Fruit fly (Drosophila melanogaster) whole organism, wandering third instar larva: ENCODE results near the gene CG43896.

ENCODE experiments used
- Abd-B ChIP-seq: fragments of >200 bp; optimal IDR thresholded peaks from 2 replicates; lab custom pipeline; 2017; ENCODE audit warnings: missing biosample characterization, missing genetic modification characterization
- CG32264 ChIP-seq: fragments of 200-800 bp; sonication (Bioruptor generic); optimal IDR thresholded peaks from 2 replicates; lab custom pipeline; 2016; ENCODE audit warnings: missing biosample characterization, missing genetic modification characterization
- GATAd ChIP-seq: sonication (Bioruptor generic); optimal IDR thresholded peaks from 2 replicates; lab custom pipeline; 2016; ENCODE audit warnings: missing biosample characterization, missing genetic modification characterization
- HLH106 ChIP-seq: fragments of 200-800 bp; optimal IDR thresholded peaks from 3 replicates; lab custom pipeline; 2019; ENCODE audit warnings: missing biosample characterization, mild to moderate bottlenecking, missing genetic modification characterization, moderate library complexity
- Hr78 ChIP-seq: fragments of >200 bp; optimal IDR thresholded peaks from 2 replicates; lab custom pipeline; 2017; ENCODE audit warnings: missing biosample characterization, missing genetic modification characterization
- Jra ChIP-seq: sonication (Bioruptor generic); optimal IDR thresholded peaks from 2 replicates; lab custom pipeline; 2016; ENCODE audit warnings: missing biosample characterization, missing genetic modification characterization
- Mio ChIP-seq: sonication (Bioruptor generic); optimal IDR thresholded peaks from 2 replicates; lab custom pipeline; 2016; ENCODE audit warnings: missing biosample characterization, missing genetic modification characterization
- Myc ChIP-seq: fragments of >200 bp; optimal IDR thresholded peaks from 2 replicates; lab custom pipeline; 2017
- OdsH ChIP-seq: fragments of 200-800 bp; sonication (Bioruptor generic); optimal IDR thresholded peaks from 2 replicates; lab custom pipeline; 2016; ENCODE audit warnings: missing biosample characterization, mild to moderate bottlenecking, missing genetic modification characterization
- Rel ChIP-seq, 2 experiments: fragments of 200-800 bp; sonication (Bioruptor generic) in 1 of 2; optimal IDR thresholded peaks; 2 replicates in 1 of 2; 3 replicates in 1 of 2; lab custom pipeline; 2016 to 2019; ENCODE audit warnings: mild to moderate bottlenecking in 2 of 2, missing biosample characterization in 2 of 2, missing genetic modification characterization in 2 of 2, moderate library complexity in 1 of 2
- Sp1 ChIP-seq: fragments of 200-800 bp; sonication (Bioruptor generic); optimal IDR thresholded peaks from 3 replicates; lab custom pipeline; 2019; ENCODE audit warnings: missing biosample characterization, mild to moderate bottlenecking, missing genetic modification characterization, moderate library complexity
- Vsx2 ChIP-seq: fragments of 200-300, 225-300 bp; sonication (Bioruptor generic); optimal IDR thresholded peaks from 2 replicates; lab custom pipeline; 2018; ENCODE audit warnings: missing biosample characterization, missing genetic modification characterization; ENCODE audit not compliant: partially characterized antibody
- dl ChIP-seq, 2 experiments: fragments of 175-275, 200-275 bp in 1 of 2; fragments of 200-275 bp in 1 of 2; sonication (Bioruptor generic); optimal IDR thresholded peaks; lab custom pipeline; 2018; ENCODE audit warnings: mild to moderate bottlenecking in 2 of 2, missing biosample characterization in 2 of 2, missing genetic modification characterization in 2 of 2, moderate library complexity in 2 of 2; ENCODE audit not compliant: partially characterized antibody in 2 of 2, insufficient read depth in 1 of 2
- dmrt93B ChIP-seq: fragments of 200-800 bp; sonication (Bioruptor generic); optimal IDR thresholded peaks from 2 replicates; lab custom pipeline; 2018; ENCODE audit warnings: missing biosample characterization, mild to moderate bottlenecking, missing genetic modification characterization
- ey ChIP-seq: fragments of 200-800 bp; sonication (Bioruptor generic); optimal IDR thresholded peaks from 2 replicates; lab custom pipeline; 2016; ENCODE audit warnings: missing biosample characterization, missing genetic modification characterization
- foxo ChIP-seq, 2 experiments: fragments of 200-800 bp; sonication (Bioruptor generic); optimal IDR thresholded peaks; 2 replicates in 1 of 2; 3 replicates in 1 of 2; lab custom pipeline; 2016 to 2017; ENCODE audit warnings: missing biosample characterization in 2 of 2, missing genetic modification characterization in 2 of 2
- fru ChIP-seq: fragments of 200-800 bp; sonication (Bioruptor generic); optimal IDR thresholded peaks from 3 replicates; lab custom pipeline; 2016; ENCODE audit warnings: missing biosample characterization, mild to moderate bottlenecking, missing genetic modification characterization
- h ChIP-seq: fragments of 200-800 bp; sonication (Bioruptor generic); optimal IDR thresholded peaks from 3 replicates; lab custom pipeline; 2016; ENCODE audit warnings: missing biosample characterization, mild to moderate bottlenecking, missing genetic modification characterization
- lola ChIP-seq: fragments of >200 bp; optimal IDR thresholded peaks from 2 replicates; lab custom pipeline; 2017; ENCODE audit warnings: missing biosample characterization, missing genetic modification characterization
- pan ChIP-seq: fragments of >200 bp; optimal IDR thresholded peaks from 2 replicates; lab custom pipeline; 2017
- psq ChIP-seq: fragments of 200-800 bp; sonication (Bioruptor generic); optimal IDR thresholded peaks from 3 replicates; lab custom pipeline; 2017; ENCODE audit warnings: missing biosample characterization, mild to moderate bottlenecking, missing genetic modification characterization, moderate library complexity
- sage ChIP-seq: fragments of 200-800 bp; sonication (Bioruptor generic); optimal IDR thresholded peaks from 2 replicates; lab custom pipeline; 2016; ENCODE audit warnings: missing biosample characterization, mild to moderate bottlenecking, missing genetic modification characterization
- woc ChIP-seq: sonication (Bioruptor generic); optimal IDR thresholded peaks from 2 replicates; lab custom pipeline; 2016; ENCODE audit warnings: missing biosample characterization, mild to moderate bottlenecking, missing genetic modification characterization

The CG43896 gene

DNA sequence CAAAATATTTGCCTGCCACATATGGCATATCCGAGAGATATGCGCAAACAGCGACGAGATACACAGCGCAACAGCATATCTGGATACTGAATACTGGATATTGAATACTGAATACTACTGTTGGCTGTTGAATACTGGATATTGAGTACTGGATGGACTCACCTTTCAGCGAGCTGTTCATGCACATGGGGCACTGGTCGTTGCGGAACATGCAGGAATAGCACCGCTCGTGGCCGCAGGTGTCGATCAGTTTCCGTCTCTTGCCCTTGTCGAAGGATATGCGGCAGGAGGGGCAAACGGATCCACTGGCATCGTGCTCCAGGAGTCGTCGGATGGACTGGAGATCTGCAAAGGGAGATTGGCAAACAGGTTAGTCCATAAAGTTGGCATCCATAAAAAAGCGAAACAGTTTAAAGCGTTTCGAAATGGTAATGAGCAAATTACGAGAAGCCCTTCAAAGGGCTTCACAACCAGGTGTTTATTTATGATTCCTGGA is 52.7 kb downstream of the CG43896 start:
- no peak for TF ChIP-seq dmrt93B (GFP tag; lab: Kevin White, UChicago)
- no peak for TF ChIP-seq Abd-B (GFP tag; lab: Kevin White, UChicago)
- no peak for TF ChIP-seq psq
- TF ChIP-seq Sp1 (GFP tag; lab: Kevin White, UChicago): no peak
- TF ChIP-seq dl (GFP tag; optimal IDR thresholded peaks at IDR 0.05; lab: Kevin White, UChicago; ENCODE audit: insufficient read depth in 1 of 2, partially characterized antibody in 2 of 2): no peak
- TF ChIP-seq Hr78 (GFP tag; lab: Kevin White, UChicago): no peak
- TF ChIP-seq GATAd (GFP tag; lab: Kevin White, UChicago): no peak
- TF ChIP-seq sage (GFP tag; lab: Kevin White, UChicago): no peak
- TF ChIP-seq ey (GFP tag; lab: Kevin White, UChicago): no peak

DNA sequence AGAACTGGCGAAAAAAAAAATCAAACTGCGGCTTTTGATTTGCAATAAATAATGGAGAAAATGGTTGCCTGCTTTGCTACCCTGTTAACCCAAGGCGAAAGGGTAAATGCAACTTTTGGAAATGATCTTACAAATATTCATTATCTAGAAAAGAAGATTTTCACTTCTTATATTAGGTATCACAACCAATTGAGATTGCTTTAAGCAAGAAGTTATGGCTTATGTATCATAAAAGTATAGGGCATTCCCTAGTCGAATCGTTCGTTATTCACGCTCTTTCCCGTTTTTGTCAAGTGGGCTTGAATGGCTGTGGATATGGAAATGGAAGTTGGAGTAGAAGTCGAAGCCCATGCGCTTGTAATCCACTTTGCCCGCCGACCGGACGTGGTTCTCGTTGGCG is 54.6 kb downstream of the CG43896 start:
- TF ChIP-seq fru (GFP tag; lab: Kevin White, UChicago) (peak; percentile 15), Mio (GFP tag; lab: Kevin White, UChicago) (no peak), Hr78 (GFP tag; lab: Kevin White, UChicago) (no peak), HLH106 (tag; lab: Kevin White, UChicago) (peak; percentile 16), woc (GFP tag; lab: Kevin White, UChicago) (peak; percentile 49), Rel (GFP tag; optimal IDR thresholded peaks at IDR 0.05; lab: Kevin White, UChicago) (no peak), Rel (tag; optimal IDR thresholded peaks at IDR 0.05; lab: Kevin White, UChicago) (no peak), h (GFP tag; lab: Kevin White, UChicago) (peak; percentile 59), ey (GFP tag; lab: Kevin White, UChicago) (peak; percentile 28), dmrt93B (GFP tag; lab: Kevin White, UChicago) (peak; percentile 7), lola (GFP tag; lab: Kevin White, UChicago) (no peak), pan (lab: Kevin White, UChicago) (peak; percentile 13), OdsH (GFP tag; lab: Kevin White, UChicago) (peak; percentile 29), Vsx2 (GFP tag; lab: Kevin White, UChicago) (no peak)

DNA sequence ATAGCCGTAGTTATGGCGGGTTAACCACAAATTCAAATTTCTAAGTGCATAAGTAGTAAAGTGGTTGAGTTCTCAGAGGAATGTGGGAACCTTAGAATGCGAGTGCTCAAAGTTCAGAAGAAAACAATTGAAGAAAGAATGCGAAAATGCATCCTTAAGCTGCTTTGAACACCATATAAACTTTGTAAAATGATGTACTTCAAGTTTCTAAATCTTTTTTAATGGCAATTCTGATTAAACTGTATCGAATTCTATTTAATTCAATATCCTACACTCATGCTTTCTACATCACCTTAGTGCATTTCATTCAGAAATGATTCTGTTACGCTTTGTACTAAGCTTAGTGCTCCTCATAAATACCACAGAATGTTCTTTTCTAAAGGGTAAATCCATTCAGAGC is 56.3 kb downstream of the CG43896 start, which contains the start of gene CG43993:
Gene CG43993 (plus strand): TSS at position 301 of the 400 bp plus-strand sequence.
- TF ChIP-seq dl (GFP tag; optimal IDR thresholded peaks at IDR 0.05; lab: Kevin White, UChicago; ENCODE audit: insufficient read depth in 1 of 2, partially characterized antibody in 2 of 2) (no peak), ey (GFP tag; lab: Kevin White, UChicago) (no peak), CG32264 (GFP tag; lab: Kevin White, UChicago) (no peak), Mio (GFP tag; lab: Kevin White, UChicago) (no peak), pan (lab: Kevin White, UChicago) (no peak), Jra (GFP tag; lab: Kevin White, UChicago) (no peak), dmrt93B (GFP tag; lab: Kevin White, UChicago) (no peak), Myc (lab: Kevin White, UChicago) (no peak), foxo (GFP tag; optimal IDR thresholded peaks at IDR 0.05; lab: Kevin White, UChicago) (no peak), fru (GFP tag; lab: Kevin White, UChicago) (no peak)
